Worm (Caenorhabditis elegans) whole organism, young adult: ENCODE measurements around the gene T04H1.12.

ENCODE experiments used
- B0035.1 ChIP-seq: sonication (generic microtip); optimal IDR thresholded peaks from 2 replicates; lab custom pipeline; 2016; ENCODE audit warnings: missing genetic modification characterization, mild to moderate bottlenecking, missing compliant biosample characterization, missing genotype, missing genetic modification reagents
- C06A6.2 ChIP-seq: fragments of 200-800 bp; sonication (Bioruptor generic); conservative IDR thresholded peaks from 2 replicates; pipeline ENCODE4 v1.3.6; 2022; ENCODE audit warnings: missing genetic modification characterization, missing compliant biosample characterization
- C17E4.6 ChIP-seq: fragments of 200-800 bp; sonication (Bioruptor generic); IDR thresholded peaks from 2 replicates; pipeline ENCODE4 v1.3.6; 2022; ENCODE audit warnings: missing genetic modification reagents, missing genetic modification characterization, missing compliant biosample characterization
- F10E7.11 ChIP-seq: sonication (generic microtip); optimal IDR thresholded peaks from 2 replicates; lab custom pipeline; 2017; ENCODE audit warnings: mild to moderate bottlenecking, missing genetic modification characterization, moderate library complexity, missing compliant biosample characterization
- F52B5.7 ChIP-seq: sonication (generic microtip); optimal IDR thresholded peaks from 2 replicates; lab custom pipeline; 2016; ENCODE audit warnings: mild to moderate bottlenecking, missing genetic modification characterization, missing compliant biosample characterization
- F55B11.4 ChIP-seq: sonication (generic microtip); optimal IDR thresholded peaks from 2 replicates; lab custom pipeline; 2016; ENCODE audit warnings: missing compliant biosample characterization, missing genetic modification characterization, borderline replicate concordance; ENCODE audit not compliant: insufficient read depth
- F57A8.1 ChIP-seq: fragments of 200-800 bp; sonication (Bioruptor generic); optimal IDR thresholded peaks from 2 replicates; lab custom pipeline; 2018; ENCODE audit warnings: mild to moderate bottlenecking, missing genetic modification characterization, moderate library complexity, missing compliant biosample characterization
- Y53F4B.3 ChIP-seq: fragments of 200-800 bp; sonication (Bioruptor generic); IDR thresholded peaks from 2 replicates; pipeline ENCODE4 v1.3.6; 2022; ENCODE audit warnings: missing genetic modification reagents, missing genetic modification characterization, missing compliant biosample characterization
- Y67H2A.10 ChIP-seq: fragments of 200-800 bp; sonication (Bioruptor generic); conservative IDR thresholded peaks from 2 replicates; pipeline ENCODE4 v1.3.6; 2022; ENCODE audit warnings: missing genetic modification reagents, missing genetic modification characterization, missing compliant biosample characterization
- akir-1 ChIP-seq: fragments of 200-800 bp; sonication (Bioruptor generic); optimal IDR thresholded peaks from 2 replicates; lab custom pipeline; 2018; ENCODE audit warnings: mild to moderate bottlenecking, missing genetic modification characterization, moderate library complexity, missing compliant biosample characterization
- bed-2 ChIP-seq: fragments of 200-800 bp; sonication (Bioruptor generic); IDR thresholded peaks from 2 replicates; pipeline ENCODE4 v1.3.6; 2022; ENCODE audit warnings: missing genetic modification reagents, missing genetic modification characterization, missing compliant biosample characterization
- ceh-100 ChIP-seq: fragments of 200-800 bp; sonication (Bioruptor generic); IDR thresholded peaks from 2 replicates; pipeline ENCODE4 v1.3.6; 2022; ENCODE audit warnings: missing genetic modification reagents, missing genetic modification characterization, missing compliant biosample characterization
- ceh-27 ChIP-seq: fragments of 200-800 bp; sonication (Bioruptor generic); optimal IDR thresholded peaks from 2 replicates; lab custom pipeline; 2018; ENCODE audit warnings: mild to moderate bottlenecking, missing genetic modification characterization, moderate library complexity, missing compliant biosample characterization
- ceh-58 ChIP-seq: fragments of 200-800 bp; sonication (Bioruptor generic); IDR thresholded peaks from 2 replicates; pipeline ENCODE4 v1.3.6; 2022; ENCODE audit warnings: missing genetic modification characterization, missing compliant biosample characterization
- dox-1 ChIP-seq: fragments of 200-800 bp; sonication (Bioruptor generic); IDR thresholded peaks from 2 replicates; pipeline ENCODE4 v1.3.6; 2022; ENCODE audit warnings: missing genetic modification reagents, missing genetic modification characterization, missing compliant biosample characterization
- dpl-1 ChIP-seq: fragments of 150-350 bp; optimal IDR thresholded peaks from 2 replicates; lab custom pipeline; 2014; ENCODE audit warnings: missing biosample characterization, missing genetic modification reagents, missing genetic modification characterization
- efl-1 ChIP-seq: fragments of 150-350 bp; optimal IDR thresholded peaks from 2 replicates; lab custom pipeline; 2014; ENCODE audit warnings: missing biosample characterization, missing genetic modification reagents, missing genetic modification characterization
- fkh-3 ChIP-seq: sonication (generic microtip); optimal IDR thresholded peaks from 2 replicates; lab custom pipeline; 2016; ENCODE audit warnings: mild to moderate bottlenecking, missing genetic modification characterization, missing compliant biosample characterization
- hmg-1.2 ChIP-seq: fragments of 200-800 bp; sonication (Bioruptor generic); IDR thresholded peaks from 2 replicates; pipeline ENCODE4 v1.3.6; 2022; ENCODE audit warnings: missing genetic modification reagents, missing genetic modification characterization, missing compliant biosample characterization
- hsf-1 ChIP-seq: fragments of 200-800 bp; sonication (Bioruptor generic); IDR thresholded peaks from 2 replicates; pipeline ENCODE4 v1.3.6; 2022; ENCODE audit warnings: missing genetic modification reagents, missing genetic modification characterization, missing compliant biosample characterization
- lag-1 ChIP-seq: fragments of 200-800 bp; sonication (Bioruptor generic); IDR thresholded peaks from 2 replicates; pipeline ENCODE4 v1.3.6; 2022; ENCODE audit warnings: missing genetic modification reagents, missing genetic modification characterization, missing compliant biosample characterization
- let-607 ChIP-seq, 2 experiments: fragments of 200-800 bp in 1 of 2; sonication (Bioruptor generic) in 1 of 2; sonication (generic microtip) in 1 of 2; optimal IDR thresholded peaks; 2 replicates each; lab custom pipeline; 2016 to 2018; ENCODE audit warnings: mild to moderate bottlenecking in 2 of 2, missing compliant biosample characterization in 2 of 2, missing genetic modification characterization in 2 of 2, moderate library complexity in 2 of 2, missing genotype in 1 of 2
- lin-26 ChIP-seq: fragments of 200-800 bp; sonication (Bioruptor generic); IDR thresholded peaks from 2 replicates; pipeline ENCODE4 v1.3.6; 2022; ENCODE audit warnings: missing genetic modification reagents, missing genetic modification characterization, missing compliant biosample characterization
- madf-8 ChIP-seq: fragments of 200-800 bp; sonication (Bioruptor generic); conservative IDR thresholded peaks from 2 replicates; pipeline ENCODE4 v1.3.6; 2022; ENCODE audit warnings: missing genetic modification reagents, missing genetic modification characterization, missing compliant biosample characterization
- mel-28 ChIP-seq: sonication (generic microtip); optimal IDR thresholded peaks from 2 replicates; lab custom pipeline; 2016; ENCODE audit warnings: borderline replicate concordance, mild to moderate bottlenecking, missing genetic modification characterization, missing compliant biosample characterization
- nfya-2 ChIP-seq: fragments of 200-800 bp; sonication (Bioruptor generic); IDR thresholded peaks from 2 replicates; pipeline ENCODE4 v1.3.6; 2022; ENCODE audit warnings: missing genetic modification reagents, missing genetic modification characterization, missing compliant biosample characterization
- nhr-80 ChIP-seq: sonication (generic microtip); optimal IDR thresholded peaks from 2 replicates; lab custom pipeline; 2016; ENCODE audit warnings: missing genetic modification characterization, missing compliant biosample characterization
- pbrm-1 ChIP-seq: fragments of 200-800 bp; sonication (Bioruptor generic); IDR thresholded peaks from 2 replicates; pipeline ENCODE4 v1.3.6; 2022; ENCODE audit warnings: missing genetic modification reagents, missing genetic modification characterization, missing compliant biosample characterization
- pha-4 ChIP-seq: fragments of 150-350 bp; sonication (generic microtip); optimal IDR thresholded peaks from 2 replicates; lab custom pipeline; 2014; ENCODE audit warnings: missing biosample characterization, missing genetic modification reagents, missing genetic modification characterization
- snpc-4 ChIP-seq, 5 experiments: fragments of 150-350 bp in 1 of 5; sonication (generic microtip) in 4 of 5; optimal IDR thresholded peaks; 2 replicates each; lab custom pipeline; 2014 to 2018; ENCODE audit warnings: missing genetic modification characterization in 5 of 5, missing biosample characterization in 3 of 5, antibody characterized with exemption in 2 of 5, mild to moderate bottlenecking in 2 of 5, missing compliant biosample characterization in 2 of 5, missing genotype in 2 of 5, moderate library complexity in 2 of 5, missing genetic modification reagents in 1 of 5
- tbx-9 ChIP-seq: sonication (generic microtip); optimal IDR thresholded peaks from 2 replicates; lab custom pipeline; 2016; ENCODE audit warnings: borderline replicate concordance, missing genetic modification characterization, inconsistent platforms, missing compliant biosample characterization
- unc-62 ChIP-seq: fragments of 150-350 bp; optimal IDR thresholded peaks from 2 replicates; lab custom pipeline; 2014; ENCODE audit warnings: missing biosample characterization, missing genetic modification reagents, missing genetic modification characterization
- zfh-2 ChIP-seq: fragments of 200-800 bp; sonication (Bioruptor generic); conservative IDR thresholded peaks from 2 replicates; pipeline ENCODE4 v1.3.6; 2022; ENCODE audit warnings: missing genetic modification reagents, missing genetic modification characterization, missing compliant biosample characterization
- ztf-18 ChIP-seq: sonication (generic microtip); optimal IDR thresholded peaks from 2 replicates; lab custom pipeline; 2016; ENCODE audit warnings: missing genotype, mild to moderate bottlenecking, missing genetic modification characterization, missing compliant biosample characterization
- ztf-6 ChIP-seq: fragments of 200-800 bp; sonication (Bioruptor generic); IDR thresholded peaks from 2 replicates; pipeline ENCODE4 v1.3.6; 2022; ENCODE audit warnings: missing genetic modification reagents, missing genetic modification characterization, missing compliant biosample characterization

T04H1.12 gene

DNA sequence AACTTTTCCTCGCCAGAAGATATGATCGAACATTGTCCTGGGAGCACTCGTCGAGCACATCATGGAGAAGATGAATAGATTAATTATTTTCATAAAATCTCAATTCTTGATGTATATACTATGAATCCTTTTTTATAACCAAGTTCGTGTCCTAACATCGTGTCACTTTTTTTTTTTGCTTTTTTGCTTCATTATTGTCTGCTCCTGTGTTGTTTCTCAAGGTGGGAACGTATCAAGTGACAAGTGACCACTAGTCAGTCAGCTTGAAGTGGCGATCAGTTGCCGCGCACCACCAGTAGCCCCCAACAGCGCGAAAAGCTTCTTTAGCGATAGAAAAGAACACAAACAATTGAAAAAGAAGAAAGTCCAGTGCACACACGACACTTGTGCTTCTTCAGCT lies 3.2 kb upstream of the T04H1.12 start, which contains the start of gene lrx-1 (continued):
- TF ChIP-seq Y67H2A.10 (GFP tag; lab: Robert Waterston, UW) (no peak), F57A8.1 (GFP tag; lab: Kevin White, UChicago) (no peak)

DNA sequence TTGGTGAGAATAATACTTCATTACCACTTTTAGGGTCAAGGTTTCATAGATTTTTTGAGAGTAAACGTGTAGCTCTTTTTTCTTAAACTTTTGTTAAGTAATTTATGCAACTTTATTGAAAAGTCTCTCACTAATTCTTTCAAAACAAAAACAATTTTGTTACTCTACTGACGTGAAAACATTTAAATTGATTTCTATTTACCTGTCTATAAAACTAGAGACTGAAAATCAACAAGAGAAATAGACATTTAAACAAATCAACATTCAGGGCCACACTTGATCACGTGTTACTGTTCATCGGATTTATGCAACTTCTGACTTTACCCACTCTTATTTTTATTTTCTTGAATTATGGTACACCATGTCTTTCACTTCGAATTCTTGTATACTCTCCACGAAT lies 955 bp downstream of the T04H1.12 start, which contains the start of gene ugt-55:
ugt-55 (plus strand) TSS at position 301 of the 400 bp plus-strand sequence.
- TF ChIP-seq Y67H2A.10 (GFP tag; lab: Robert Waterston, UW): no peak
- TF ChIP-seq ceh-58: no peak
- TF ChIP-seq snpc-4 (GFP tag; optimal IDR thresholded peaks at IDR 0.05; lab: Kevin White, UChicago): no peak
- no peak for TF ChIP-seq snpc-4 (tag; optimal IDR thresholded peaks at IDR 0.05; lab: Kevin White, UChicago)
- TF ChIP-seq F55B11.4: no peak
- no peak for TF ChIP-seq dpl-1
- no peak for TF ChIP-seq hsf-1 (GFP tag; lab: Robert Waterston, UW)
- no peak for TF ChIP-seq let-607 (tag; optimal IDR thresholded peaks at IDR 0.05; lab: Kevin White, UChicago)
- no peak for TF ChIP-seq hmg-1.2 (GFP tag; lab: Robert Waterston, UW)
- TF ChIP-seq nfya-2 (GFP tag; lab: Robert Waterston, UW): no peak
- no peak for TF ChIP-seq pha-4
- TF ChIP-seq lag-1 (GFP tag; lab: Robert Waterston, UW): no peak
- TF ChIP-seq fkh-3 (tag; lab: Kevin White, UChicago): no peak
- no peak for TF ChIP-seq C17E4.6
- no peak for TF ChIP-seq lin-26 (GFP tag; lab: Robert Waterston, UW)
- TF ChIP-seq ztf-6 (GFP tag; lab: Robert Waterston, UW): no peak
- no peak for TF ChIP-seq unc-62
- TF ChIP-seq nhr-80 (tag; lab: Kevin White, UChicago): no peak
- TF ChIP-seq C06A6.2 (GFP tag; lab: Robert Waterston, UW): no peak
- no peak for TF ChIP-seq tbx-9 (tag; lab: Kevin White, UChicago)

DNA sequence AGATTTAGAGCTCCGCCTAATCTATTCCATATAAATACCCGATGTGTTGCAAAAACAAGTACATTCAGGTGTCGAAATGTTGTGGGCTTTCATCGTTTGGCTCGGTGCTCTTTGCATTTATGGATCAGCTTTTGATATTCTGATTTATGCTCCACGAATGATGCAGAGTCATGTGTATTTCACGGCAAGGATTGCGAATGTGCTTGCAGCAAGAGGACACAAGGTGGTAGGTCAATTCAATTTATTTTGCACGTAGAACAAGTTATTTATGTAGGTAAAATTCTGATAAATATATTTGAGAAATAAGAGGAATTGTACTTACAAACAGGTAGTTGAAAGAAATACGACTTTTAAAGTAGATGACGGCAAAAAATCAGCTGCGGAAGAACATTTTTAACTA lies 3.5 kb downstream of the T04H1.12 start, which contains the start of gene ugt-56:
ugt-56 (plus strand) TSS at position 61 of the 400 bp plus-strand sequence.
- TF ChIP-seq ztf-18 (tag; lab: Kevin White, UChicago) (no peak), zfh-2 (GFP tag; lab: Robert Waterston, UW) (no peak), dox-1 (GFP tag; lab: Robert Waterston, UW) (no peak), F52B5.7 (no peak), nfya-2 (GFP tag; lab: Robert Waterston, UW) (no peak), madf-8 (GFP tag; lab: Robert Waterston, UW) (no peak), Y53F4B.3 (GFP tag; lab: Robert Waterston, UW) (no peak), pbrm-1 (GFP tag; lab: Robert Waterston, UW) (no peak), ceh-100 (GFP tag; lab: Robert Waterston, UW) (no peak), efl-1 (GFP tag; lab: Kevin White, UChicago) (no peak), F10E7.11 (tag; lab: Kevin White, UChicago) (no peak), bed-2 (GFP tag; lab: Robert Waterston, UW) (no peak), mel-28 (tag; lab: Kevin White, UChicago) (no peak), akir-1 (GFP tag; lab: Kevin White, UChicago) (no peak), B0035.1 (tag; lab: Kevin White, UChicago) (no peak), ceh-27 (GFP tag; lab: Kevin White, UChicago) (no peak)
